Worm (Caenorhabditis elegans) whole organism, midembryonic: Measurements from ENCODE around the gene T01D3.1.

Experiments
- klf-2 ChIP-seq: fragments of 200-800 bp; sonication (Bioruptor generic); conservative IDR thresholded peaks from 2 replicates; pipeline ENCODE4 v1.3.6; 2022; ENCODE audit warnings: missing genetic modification reagents, missing genetic modification characterization, missing compliant biosample characterization
- ref-1 ChIP-seq: fragments of 200-800 bp; sonication (Bioruptor generic); conservative IDR thresholded peaks from 2 replicates; pipeline ENCODE4 v1.3.6; 2022; ENCODE audit warnings: missing genetic modification reagents, missing genetic modification characterization, missing compliant biosample characterization
- ztf-23 ChIP-seq: fragments of 200-800 bp; sonication (Bioruptor generic); IDR thresholded peaks from 2 replicates; pipeline ENCODE4 v1.3.6; 2022; ENCODE audit warnings: missing genetic modification reagents, missing genetic modification characterization, missing compliant biosample characterization

- no peak for TF ChIP-seq klf-2 (GFP tag; lab: Robert Waterston, UW)
- no peak for TF ChIP-seq ztf-23 (GFP tag; lab: Robert Waterston, UW)
- TF ChIP-seq ref-1: no peak
Measured at ce11 chrV:13650800-13651199, 38.9 kb upstream of the T01D3.1 start.
